Worm (Caenorhabditis elegans): ENCODE results near the gene dss-1.

ce11 chrIII:1193326-1193862, 2.7 kb downstream of the dss-1 start, which contains the start of gene Y119D3B.14:
- no peak for TF ChIP-seq cey-2 (tag; optimal IDR thresholded peaks at IDR 0.05; ENCODE audit: borderline replicate concordance, insufficient read depth)
- no peak for TF ChIP-seq ctbp-1 (GFP tag; IDR thresholded peaks at IDR 0.05)
- TF ChIP-seq snpc-4 (tag; optimal IDR thresholded peaks at IDR 0.05) = no peak
- TF ChIP-seq D1046.2 (GFP tag; IDR thresholded peaks at IDR 0.05) = no peak
- TF ChIP-seq madf-5 (GFP tag; IDR thresholded peaks at IDR 0.05) = no peak
- TF ChIP-seq lin-1 (GFP tag; IDR thresholded peaks at IDR 0.05) = no peak
- TF ChIP-seq F26F4.8 (GFP tag; conservative IDR thresholded peaks at IDR 0.05) = no peak
